Worm (Caenorhabditis elegans): ENCODE measurements around the gene K10D2.8.

K10D2.8 gene

ce11 chrIII:5228839-5229238 is 40.3 kb downstream of the K10D2.8 start:
- TF ChIP-seq ceh-9 (tag; optimal IDR thresholded peaks at IDR 0.05) (no peak), tbx-2 (tag; optimal IDR thresholded peaks at IDR 0.05) (no peak), eor-1 (tag; optimal IDR thresholded peaks at IDR 0.05) (no peak), ceh-28 (tag; optimal IDR thresholded peaks at IDR 0.05) (no peak), ZK546.5 (tag; optimal IDR thresholded peaks at IDR 0.05) (no peak), nhr-237 (tag; optimal IDR thresholded peaks at IDR 0.05) (no peak), nhr-67 (tag; optimal IDR thresholded peaks at IDR 0.05) (no peak), unc-62 (GFP tag; optimal IDR thresholded peaks at IDR 0.05) (no peak), zag-1 (tag; optimal IDR thresholded peaks at IDR 0.05) (no peak)

- TF ChIP-seq unc-62 (GFP tag; optimal IDR thresholded peaks at IDR 0.05), result no peak
- no peak for TF ChIP-seq ztf-11 (tag; optimal IDR thresholded peaks at IDR 0.05)
- no peak for TF ChIP-seq mml-1 (tag; optimal IDR thresholded peaks at IDR 0.05)
- TF ChIP-seq jun-1 (tag; optimal IDR thresholded peaks at IDR 0.05), result no peak
- TF ChIP-seq snpc-4 (tag; optimal IDR thresholded peaks at IDR 0.05), result no peak
- TF ChIP-seq fos-1 (tag; optimal IDR thresholded peaks at IDR 0.05), result no peak
- TF ChIP-seq fkh-2 (tag; optimal IDR thresholded peaks at IDR 0.05), result no peak
- no peak for TF ChIP-seq pha-4 (tag; optimal IDR thresholded peaks at IDR 0.05)
- no peak for TF ChIP-seq hmg-11 (tag; optimal IDR thresholded peaks at IDR 0.05)
- no peak for TF ChIP-seq nhr-77 (tag; optimal IDR thresholded peaks at IDR 0.05)
These were observed 41.2 kb downstream of the K10D2.8 start for ce11 chrIII:5229511-5230250.

DNA sequence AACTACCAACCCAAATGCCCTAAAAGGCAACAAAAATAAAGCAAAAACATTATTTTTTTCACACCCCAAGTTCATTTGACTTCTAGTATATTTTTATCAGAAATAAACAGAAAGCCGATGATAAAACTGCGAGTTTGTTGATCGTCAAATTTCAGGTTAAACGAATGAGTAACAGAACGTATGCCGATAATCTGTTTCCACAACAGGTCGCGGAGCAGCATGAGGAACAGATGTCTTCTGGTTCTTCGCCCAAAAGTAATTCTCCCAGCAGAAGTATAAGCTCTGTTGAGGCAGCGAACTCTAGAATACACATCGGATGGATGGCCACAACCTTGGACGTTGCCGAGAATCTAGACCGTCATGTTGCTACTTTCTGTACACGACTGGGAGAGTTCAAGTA is 41.9 kb downstream of the K10D2.8 start, which contains the start of gene prmt-5:
TSS of gene prmt-5 (plus strand) at position 141 of the 400 bp plus-strand sequence.
- TF ChIP-seq fkh-2 (tag; optimal IDR thresholded peaks at IDR 0.05), result no peak
- TF ChIP-seq lin-15B (tag; optimal IDR thresholded peaks at IDR 0.05), result no peak
- TF ChIP-seq nhr-25 (tag; optimal IDR thresholded peaks at IDR 0.05), result peak; percentile 30
- TF ChIP-seq nfya-1 (tag; optimal IDR thresholded peaks at IDR 0.05; ENCODE audit: insufficient read depth), result no peak
- TF ChIP-seq ceh-9 (tag; optimal IDR thresholded peaks at IDR 0.05), result no peak
- no peak for TF ChIP-seq nhr-76 (tag; optimal IDR thresholded peaks at IDR 0.05)
- TF ChIP-seq nhr-43 (tag; optimal IDR thresholded peaks at IDR 0.05; ENCODE audit: poor library complexity, severe bottlenecking), result peak; percentile 73
- no peak for TF ChIP-seq nhr-237 (tag; optimal IDR thresholded peaks at IDR 0.05)
- TF ChIP-seq hmg-11 (tag; optimal IDR thresholded peaks at IDR 0.05), result no peak
- TF ChIP-seq pha-4 (tag; optimal IDR thresholded peaks at IDR 0.05), result peak; percentile 13
- TF ChIP-seq fos-1 (tag; optimal IDR thresholded peaks at IDR 0.05), result no peak
- TF ChIP-seq fkh-10 (GFP tag; optimal IDR thresholded peaks at IDR 0.05), result no peak
- TF ChIP-seq mdl-1 (tag; optimal IDR thresholded peaks at IDR 0.05), result no peak
- no peak for TF ChIP-seq nhr-28 (tag; optimal IDR thresholded peaks at IDR 0.05)
- TF ChIP-seq aly-2 (tag; optimal IDR thresholded peaks at IDR 0.05), result peak; percentile 76
- TF ChIP-seq zag-1 (tag; optimal IDR thresholded peaks at IDR 0.05), result no peak
- TF ChIP-seq egl-5 (tag; optimal IDR thresholded peaks at IDR 0.05), result no peak
- TF ChIP-seq elt-2 (tag; optimal IDR thresholded peaks at IDR 0.05), result peak; percentile 27
- peak; percentile 35 for TF ChIP-seq nhr-23 (tag; optimal IDR thresholded peaks at IDR 0.05)
- peak; percentile 17 for TF ChIP-seq nhr-11 (tag; optimal IDR thresholded peaks at IDR 0.05)
- peak; percentile 18 for TF ChIP-seq pqm-1 (tag; optimal IDR thresholded peaks at IDR 0.05)
- TF ChIP-seq unc-62 (GFP tag; optimal IDR thresholded peaks at IDR 0.05), result no peak
- no peak for TF ChIP-seq tbx-2 (tag; optimal IDR thresholded peaks at IDR 0.05)
- no peak for TF ChIP-seq elt-1 (tag; optimal IDR thresholded peaks at IDR 0.05)
- peak; percentile 81 for TF ChIP-seq lsy-12 (tag; optimal IDR thresholded peaks at IDR 0.05)
- no peak for TF ChIP-seq lin-39 (tag; optimal IDR thresholded peaks at IDR 0.05)
- no peak for TF ChIP-seq mml-1 (tag; optimal IDR thresholded peaks at IDR 0.05)
- no peak for TF ChIP-seq nhr-12 (tag; optimal IDR thresholded peaks at IDR 0.05)
- TF ChIP-seq snpc-4 (tag; optimal IDR thresholded peaks at IDR 0.05), result no peak
- no peak for TF ChIP-seq eor-1 (tag; optimal IDR thresholded peaks at IDR 0.05)
- no peak for TF ChIP-seq ceh-28 (tag; optimal IDR thresholded peaks at IDR 0.05)
- peak; percentile 22 for TF ChIP-seq nhr-77 (tag; optimal IDR thresholded peaks at IDR 0.05)
- TF ChIP-seq egl-27 (tag; optimal IDR thresholded peaks at IDR 0.05), result no peak
- TF ChIP-seq R02D3.7 (tag; optimal IDR thresholded peaks at IDR 0.05), result no peak
- TF ChIP-seq jun-1 (tag; optimal IDR thresholded peaks at IDR 0.05), result no peak
- no peak for TF ChIP-seq skn-1 (tag; optimal IDR thresholded peaks at IDR 0.05)
- TF ChIP-seq ztf-11 (tag; optimal IDR thresholded peaks at IDR 0.05), result no peak
- TF ChIP-seq sea-2 (GFP tag; optimal IDR thresholded peaks at IDR 0.05), result no peak
- TF ChIP-seq ama-1 (optimal IDR thresholded peaks at IDR 0.05), result peak; percentile 90
- TF ChIP-seq unc-39 (tag; optimal IDR thresholded peaks at IDR 0.05), result no peak
- TF ChIP-seq ceh-16 (tag; optimal IDR thresholded peaks at IDR 0.05), result no peak
- TF ChIP-seq ceh-82 (tag; optimal IDR thresholded peaks at IDR 0.05), result no peak
- TF ChIP-seq elt-3 (tag; optimal IDR thresholded peaks at IDR 0.05), result peak in 1 of 3 experiments; percentile 13
- TF ChIP-seq ztf-4 (tag; optimal IDR thresholded peaks at IDR 0.05), result no peak
- TF ChIP-seq ZK546.5 (tag; optimal IDR thresholded peaks at IDR 0.05), result no peak
- no peak for TF ChIP-seq daf-12 (tag; optimal IDR thresholded peaks at IDR 0.05)
- TF ChIP-seq nhr-67 (tag; optimal IDR thresholded peaks at IDR 0.05), result no peak
